Worm (Caenorhabditis elegans) whole organism, young adult: ENCODE data around the gene folr-1.

Experiments used
- B0261.1 ChIP-seq: sonication (generic microtip); optimal IDR thresholded peaks from 2 replicates; lab custom pipeline; 2016; ENCODE audit warnings: mild to moderate bottlenecking, missing genetic modification characterization, moderate library complexity, missing compliant biosample characterization
- F39B2.1 ChIP-seq: fragments of 200-800 bp; sonication (Bioruptor generic); IDR thresholded peaks from 2 replicates; pipeline ENCODE4 v1.3.6; 2022; ENCODE audit warnings: missing genetic modification reagents, missing genetic modification characterization, missing compliant biosample characterization
- ceh-100 ChIP-seq: fragments of 200-800 bp; sonication (Bioruptor generic); IDR thresholded peaks from 2 replicates; pipeline ENCODE4 v1.3.6; 2022; ENCODE audit warnings: missing genetic modification reagents, missing genetic modification characterization, missing compliant biosample characterization
- efl-1 ChIP-seq: fragments of 150-350 bp; optimal IDR thresholded peaks from 2 replicates; lab custom pipeline; 2014; ENCODE audit warnings: missing biosample characterization, missing genetic modification reagents, missing genetic modification characterization
- ekl-4 ChIP-seq: fragments of 200-800 bp; sonication (Bioruptor generic); IDR thresholded peaks from 2 replicates; pipeline ENCODE4 v1.3.6; 2022; ENCODE audit warnings: missing genetic modification reagents, missing genetic modification characterization, missing compliant biosample characterization
- ets-4 ChIP-seq: fragments of 200-800 bp; sonication (Bioruptor generic); optimal IDR thresholded peaks from 2 replicates; lab custom pipeline; 2018; ENCODE audit warnings: mild to moderate bottlenecking, missing genetic modification characterization, missing compliant biosample characterization
- hlh-26 ChIP-seq: fragments of 200-800 bp; sonication (Bioruptor generic); conservative IDR thresholded peaks from 2 replicates; pipeline ENCODE4 v1.3.6; 2022; ENCODE audit warnings: missing genetic modification reagents, missing genetic modification characterization, missing compliant biosample characterization
- hmg-1.2 ChIP-seq: fragments of 200-800 bp; sonication (Bioruptor generic); IDR thresholded peaks from 2 replicates; pipeline ENCODE4 v1.3.6; 2022; ENCODE audit warnings: missing genetic modification reagents, missing genetic modification characterization, missing compliant biosample characterization
- hmg-20 ChIP-seq: fragments of 200-800 bp; sonication (Bioruptor generic); IDR thresholded peaks from 2 replicates; pipeline ENCODE4 v1.3.6; 2022; ENCODE audit warnings: missing genetic modification reagents, missing genetic modification characterization, missing compliant biosample characterization
- lag-1 ChIP-seq: fragments of 200-800 bp; sonication (Bioruptor generic); IDR thresholded peaks from 2 replicates; pipeline ENCODE4 v1.3.6; 2022; ENCODE audit warnings: missing genetic modification reagents, missing genetic modification characterization, missing compliant biosample characterization
- let-607 ChIP-seq, 2 experiments: fragments of 200-800 bp in 1 of 2; sonication (Bioruptor generic) in 1 of 2; sonication (generic microtip) in 1 of 2; optimal IDR thresholded peaks; 2 replicates each; lab custom pipeline; 2016 to 2018; ENCODE audit warnings: mild to moderate bottlenecking in 2 of 2, missing compliant biosample characterization in 2 of 2, missing genetic modification characterization in 2 of 2, moderate library complexity in 2 of 2, missing genotype in 1 of 2
- lin-26 ChIP-seq: fragments of 200-800 bp; sonication (Bioruptor generic); IDR thresholded peaks from 2 replicates; pipeline ENCODE4 v1.3.6; 2022; ENCODE audit warnings: missing genetic modification reagents, missing genetic modification characterization, missing compliant biosample characterization
- nhr-120 ChIP-seq: fragments of 200-800 bp; sonication (Bioruptor generic); IDR thresholded peaks from 2 replicates; pipeline ENCODE4 v1.3.6; 2022; ENCODE audit warnings: missing genetic modification characterization, missing compliant biosample characterization
- nhr-179 ChIP-seq: sonication (generic microtip); optimal IDR thresholded peaks from 2 replicates; lab custom pipeline; 2016; ENCODE audit warnings: mild to moderate bottlenecking, missing genetic modification characterization, missing compliant biosample characterization
- pha-4 ChIP-seq: fragments of 150-350 bp; sonication (generic microtip); optimal IDR thresholded peaks from 2 replicates; lab custom pipeline; 2014; ENCODE audit warnings: missing biosample characterization, missing genetic modification reagents, missing genetic modification characterization
- rec-8 ChIP-seq, 2 experiments: sonication (generic microtip); optimal IDR thresholded peaks; 2 replicates each; lab custom pipeline; 2016; ENCODE audit warnings: mild to moderate bottlenecking in 2 of 2, missing genetic modification characterization in 2 of 2, missing genetic modification reagents in 2 of 2, missing genotype in 2 of 2, missing biosample characterization in 1 of 2, missing compliant biosample characterization in 1 of 2, moderate library complexity in 1 of 2
- repo-1 ChIP-seq: sonication (generic microtip); optimal IDR thresholded peaks from 2 replicates; lab custom pipeline; 2017; ENCODE audit warnings: mild to moderate bottlenecking, missing genetic modification characterization, missing compliant biosample characterization
- sdz-38 ChIP-seq: sonication (generic microtip); optimal IDR thresholded peaks from 2 replicates; lab custom pipeline; 2016; ENCODE audit warnings: missing genotype, missing genetic modification characterization, missing compliant biosample characterization
- snpc-1.3 ChIP-seq: sonication (generic microtip); optimal IDR thresholded peaks from 2 replicates; lab custom pipeline; 2017; ENCODE audit warnings: missing genetic modification characterization, mild to moderate bottlenecking, missing compliant biosample characterization, antibody characterized with exemption, moderate library complexity, missing genotype, missing genetic modification reagents; ENCODE audit not compliant: insufficient read depth
- unc-62 ChIP-seq: fragments of 150-350 bp; optimal IDR thresholded peaks from 2 replicates; lab custom pipeline; 2014; ENCODE audit warnings: missing biosample characterization, missing genetic modification reagents, missing genetic modification characterization

folr-1 gene

ce11 chrX:9962535-9962934 is 43.4 kb downstream of the folr-1 start:
- no peak for TF ChIP-seq rec-8 (tag; optimal IDR thresholded peaks at IDR 0.05; lab: Kevin White, UChicago)
- no peak for TF ChIP-seq nhr-179
- TF ChIP-seq lag-1 (GFP tag; lab: Robert Waterston, UW) = no peak
- TF ChIP-seq repo-1 = no peak
- TF ChIP-seq let-607 (tag; optimal IDR thresholded peaks at IDR 0.05; lab: Kevin White, UChicago) = no peak
- TF ChIP-seq ekl-4 (GFP tag; lab: Robert Waterston, UW) = no peak
- TF ChIP-seq hmg-1.2 = no peak
- no peak for TF ChIP-seq hlh-26 (GFP tag; lab: Robert Waterston, UW)

ce11 chrX:9965275-9965674 is 46.2 kb downstream of the folr-1 start, which contains the start of gene pssy-1:
Gene pssy-1, plus strand, starts transcription at chrX:9965592.
- TF ChIP-seq F39B2.1 (no peak), unc-62 (GFP tag; lab: Kevin White, UChicago) (no peak), efl-1 (no peak), pha-4 (tag; lab: Kevin White, UChicago) (no peak), ets-4 (GFP tag; lab: Kevin White, UChicago) (no peak), hmg-20 (no peak), B0261.1 (no peak), nhr-120 (no peak), snpc-1.3 (tag; lab: Kevin White, UChicago) (no peak), lin-26 (no peak), ceh-100 (no peak), sdz-38 (tag; lab: Kevin White, UChicago) (no peak)
